Fruit fly (Drosophila melanogaster) whole organism, embryonic: ENCODE results near the gene Ppcs.

Experiments
- Atf6 ChIP-seq: fragments of 200-800 bp; sonication (Bioruptor generic); IDR thresholded peaks from 2 replicates; pipeline ENCODE4 v1.3.6; 2022; ENCODE audit warnings: missing biosample characterization, missing genetic modification characterization
- Blimp-1 ChIP-seq: fragments of 200-800 bp; sonication (Bioruptor generic); optimal IDR thresholded peaks from 3 replicates; lab custom pipeline; 2018; ENCODE audit warnings: missing biosample characterization, missing genetic modification characterization, mild to moderate bottlenecking, moderate library complexity, missing genetic modification reagents
- CG10321 ChIP-seq: fragments of 200-800 bp; sonication (Bioruptor generic); IDR thresholded peaks from 2 replicates; pipeline ENCODE4 v1.3.6; 2022; ENCODE audit warnings: missing biosample characterization, missing genetic modification characterization
- CG10431 ChIP-seq: fragments of 200-800 bp; sonication (Bioruptor generic); optimal IDR thresholded peaks from 3 replicates; lab custom pipeline; 2018; ENCODE audit warnings: missing biosample characterization, mild to moderate bottlenecking, missing genetic modification characterization
- CG10543 ChIP-seq: fragments of 200-800 bp; sonication (Bioruptor generic); optimal IDR thresholded peaks from 3 replicates; lab custom pipeline; 2017; ENCODE audit warnings: missing biosample characterization, mild to moderate bottlenecking, missing genetic modification characterization, moderate library complexity
- CG11093 ChIP-seq: fragments of 200-800 bp; sonication (Bioruptor generic); IDR thresholded peaks from 3 replicates; pipeline ENCODE4 v1.3.6; 2022; ENCODE audit warnings: missing biosample characterization, missing genetic modification characterization
- CG12769 ChIP-seq: fragments of 200-800 bp; sonication (Bioruptor generic); optimal IDR thresholded peaks from 2 replicates; lab custom pipeline; 2019; ENCODE audit warnings: missing biosample characterization, mild to moderate bottlenecking, missing genetic modification characterization, moderate library complexity
- CG12942 ChIP-seq: fragments of 200-800 bp; sonication (Bioruptor generic); optimal IDR thresholded peaks from 3 replicates; lab custom pipeline; 2016; ENCODE audit warnings: missing biosample characterization, missing genetic modification characterization
- CG1603 ChIP-seq: fragments of 200-800 bp; sonication (Bioruptor generic); optimal IDR thresholded peaks from 2 replicates; lab custom pipeline; 2019; ENCODE audit warnings: missing biosample characterization, mild to moderate bottlenecking, missing genetic modification characterization, moderate library complexity
- CG16815 ChIP-seq: fragments of 200-800 bp; sonication (Bioruptor generic); optimal IDR thresholded peaks from 3 replicates; lab custom pipeline; 2017; ENCODE audit warnings: missing biosample characterization, mild to moderate bottlenecking, missing genetic modification characterization
- CG18011 ChIP-seq: fragments of 200-800 bp; sonication (Bioruptor generic); optimal IDR thresholded peaks from 2 replicates; lab custom pipeline; 2017; ENCODE audit warnings: missing biosample characterization, missing genetic modification characterization, mild to moderate bottlenecking, moderate library complexity, missing genotype
- CG2202 ChIP-seq: fragments of 200-800 bp; sonication (Bioruptor generic); optimal IDR thresholded peaks from 2 replicates; lab custom pipeline; 2018; ENCODE audit warnings: missing biosample characterization, mild to moderate bottlenecking, missing genetic modification characterization
- CG2712 ChIP-seq: fragments of 200-800 bp; optimal IDR thresholded peaks from 3 replicates; lab custom pipeline; 2019; ENCODE audit warnings: missing biosample characterization, mild to moderate bottlenecking, missing genetic modification characterization, moderate library complexity
- CG3065 ChIP-seq: fragments of 200-800 bp; sonication (Bioruptor generic); optimal IDR thresholded peaks from 2 replicates; lab custom pipeline; 2016; ENCODE audit warnings: missing biosample characterization, missing genetic modification characterization
- CG31388 ChIP-seq: fragments of 200-800 bp; sonication (Bioruptor generic); optimal IDR thresholded peaks from 2 replicates; lab custom pipeline; 2016; ENCODE audit warnings: missing biosample characterization, missing genetic modification characterization
- CG3163 ChIP-seq: fragments of 200-800 bp; sonication (Bioruptor generic); optimal IDR thresholded peaks from 3 replicates; lab custom pipeline; 2016; ENCODE audit warnings: missing biosample characterization, missing genetic modification characterization
- CG6813 ChIP-seq: fragments of 200-800 bp; sonication (Bioruptor generic); optimal IDR thresholded peaks from 2 replicates; lab custom pipeline; 2017; ENCODE audit warnings: missing biosample characterization, missing genetic modification characterization, mild to moderate bottlenecking, moderate library complexity, missing genetic modification reagents
- CG9797 ChIP-seq: fragments of 200-800 bp; sonication (Bioruptor generic); optimal IDR thresholded peaks from 3 replicates; lab custom pipeline; 2018; ENCODE audit warnings: missing biosample characterization, mild to moderate bottlenecking, missing genetic modification characterization
- Camta ChIP-seq: fragments of 200-800 bp; sonication (Bioruptor generic); optimal IDR thresholded peaks from 2 replicates; lab custom pipeline; 2016; ENCODE audit warnings: missing biosample characterization, missing genetic modification characterization
- CkIIα-i1 ChIP-seq: fragments of 200-800 bp; sonication (Bioruptor generic); IDR thresholded peaks from 2 replicates; pipeline ENCODE4 v1.3.6; 2022; ENCODE audit warnings: missing biosample characterization, missing genetic modification characterization
- Eip74EF ChIP-seq, 2 experiments: fragments of 200-800 bp in 1 of 2; fragments of >200 bp in 1 of 2; sonication (Bioruptor generic) in 1 of 2; optimal IDR thresholded peaks; 2 replicates each; lab custom pipeline; 2017 to 2019; ENCODE audit warnings: missing biosample characterization in 2 of 2, missing genetic modification characterization in 2 of 2, mild to moderate bottlenecking in 1 of 2, moderate library complexity in 1 of 2
- GATAe ChIP-seq: fragments of 200-800 bp; sonication (Bioruptor generic); conservative IDR thresholded peaks from 2 replicates; pipeline ENCODE4 v1.3.6; 2022; ENCODE audit warnings: missing biosample characterization, missing genetic modification characterization
- HLH4C ChIP-seq: fragments of 200-800 bp; sonication (Bioruptor generic); IDR thresholded peaks from 3 replicates; pipeline ENCODE4 v1.3.6; 2022; ENCODE audit warnings: missing biosample characterization, missing genetic modification characterization; ENCODE audit not compliant: partially characterized antibody
- Hmr ChIP-seq: fragments of 200-800 bp; sonication (Bioruptor generic); optimal IDR thresholded peaks from 3 replicates; lab custom pipeline; 2017; ENCODE audit warnings: mild to moderate bottlenecking, missing biosample characterization, missing genetic modification reagents, missing genetic modification characterization
- Lhr ChIP-seq: fragments of 200-800 bp; sonication (Bioruptor generic); optimal IDR thresholded peaks from 3 replicates; lab custom pipeline; 2017; ENCODE audit warnings: mild to moderate bottlenecking, missing biosample characterization, missing genetic modification reagents, missing genetic modification characterization
- Lpt ChIP-seq: fragments of >200 bp; optimal IDR thresholded peaks from 2 replicates; lab custom pipeline; 2018; ENCODE audit warnings: missing biosample characterization, missing genetic modification characterization
- NC2α ChIP-seq: fragments of 200-800 bp; sonication (Bioruptor generic); optimal IDR thresholded peaks from 2 replicates; lab custom pipeline; 2016; ENCODE audit warnings: missing biosample characterization, missing genetic modification characterization
- Usf ChIP-seq: fragments of 200-800 bp; sonication (Bioruptor generic); optimal IDR thresholded peaks from 2 replicates; lab custom pipeline; 2017; ENCODE audit warnings: missing genotype, missing biosample characterization, missing genetic modification characterization
- bcd ChIP-seq: fragments of 200-800 bp; sonication (Bioruptor generic); optimal IDR thresholded peaks from 2 replicates; lab custom pipeline; 2017; ENCODE audit warnings: missing biosample characterization, mild to moderate bottlenecking, missing genetic modification characterization
- bigmax ChIP-seq: fragments of 200-800 bp; sonication (Bioruptor generic); optimal IDR thresholded peaks from 2 replicates; lab custom pipeline; 2018; ENCODE audit warnings: missing biosample characterization, mild to moderate bottlenecking, missing genetic modification characterization
- bsh ChIP-seq, 2 experiments: fragments of 200-800 bp; sonication (Bioruptor generic); optimal IDR thresholded peaks; 2 replicates each; lab custom pipeline; 2017 to 2018; ENCODE audit warnings: mild to moderate bottlenecking in 2 of 2, missing biosample characterization in 2 of 2, missing genetic modification characterization in 2 of 2, moderate library complexity in 1 of 2
- cad ChIP-seq: fragments of >200 bp; optimal IDR thresholded peaks from 2 replicates; lab custom pipeline; 2017; ENCODE audit warnings: missing biosample characterization, missing genetic modification characterization
- gcm2 ChIP-seq: fragments of 200-800 bp; sonication (Bioruptor generic); optimal IDR thresholded peaks from 2 replicates; lab custom pipeline; 2016; ENCODE audit warnings: missing biosample characterization, missing genetic modification characterization
- gt ChIP-seq: fragments of 200-800 bp; sonication (Bioruptor generic); IDR thresholded peaks from 2 replicates; pipeline ENCODE4 v1.3.6; 2022; ENCODE audit warnings: missing biosample characterization, missing genetic modification characterization
- jigr1 ChIP-seq: fragments of 200-800 bp; sonication (Bioruptor generic); IDR thresholded peaks from 3 replicates; pipeline ENCODE4 v1.3.6; 2022; ENCODE audit warnings: missing biosample characterization, missing genetic modification characterization
- lmd ChIP-seq: fragments of 200-800 bp; sonication (Bioruptor generic); IDR thresholded peaks from 2 replicates; pipeline ENCODE4 v1.3.6; 2022; ENCODE audit warnings: missing biosample characterization, missing genetic modification characterization
- luna ChIP-seq: fragments of 200-800 bp; sonication (Bioruptor generic); optimal IDR thresholded peaks from 2 replicates; lab custom pipeline; 2016; ENCODE audit warnings: missing biosample characterization, missing genetic modification characterization
- onecut ChIP-seq: fragments of 200-800 bp; sonication (Bioruptor generic); IDR thresholded peaks from 2 replicates; pipeline ENCODE4 v1.3.6; 2022; ENCODE audit warnings: missing biosample characterization, missing genetic modification characterization
- pfk ChIP-seq: fragments of 200-800 bp; sonication (Bioruptor generic); optimal IDR thresholded peaks from 2 replicates; lab custom pipeline; 2018; ENCODE audit warnings: missing biosample characterization, mild to moderate bottlenecking, missing genetic modification characterization, moderate library complexity
- pho ChIP-seq: fragments of 200-800 bp; sonication (Bioruptor generic); optimal IDR thresholded peaks from 2 replicates; lab custom pipeline; 2016; ENCODE audit warnings: missing biosample characterization, missing genetic modification characterization
- ro ChIP-seq: fragments of 200-800 bp; sonication (Bioruptor generic); IDR thresholded peaks from 2 replicates; pipeline ENCODE4 v1.3.6; 2022; ENCODE audit warnings: missing biosample characterization, missing genetic modification characterization
- salm ChIP-seq: fragments of 200-800 bp; sonication (Bioruptor generic); optimal IDR thresholded peaks from 2 replicates; lab custom pipeline; 2018; ENCODE audit warnings: missing biosample characterization, mild to moderate bottlenecking, missing genetic modification characterization
- sens-2 ChIP-seq: fragments of 200-800 bp; sonication (Bioruptor generic); IDR thresholded peaks from 2 replicates; pipeline ENCODE4 v1.3.6; 2022; ENCODE audit warnings: missing biosample characterization, missing genetic modification characterization
- sim ChIP-seq: fragments of 200-800 bp; sonication (Bioruptor generic); IDR thresholded peaks from 2 replicates; pipeline ENCODE4 v1.3.6; 2022; ENCODE audit warnings: missing biosample characterization, missing genetic modification characterization
- so ChIP-seq: fragments of 200-800 bp; sonication (Bioruptor generic); IDR thresholded peaks from 3 replicates; pipeline ENCODE4 v1.3.6; 2022; ENCODE audit warnings: missing biosample characterization, missing genetic modification characterization
- stwl ChIP-seq: fragments of 200-800 bp; sonication (Bioruptor generic); optimal IDR thresholded peaks from 3 replicates; lab custom pipeline; 2018; ENCODE audit warnings: missing biosample characterization, mild to moderate bottlenecking, missing genetic modification characterization, moderate library complexity
- tin ChIP-seq: fragments of 200-800 bp; sonication (Bioruptor generic); optimal IDR thresholded peaks from 3 replicates; lab custom pipeline; 2016; ENCODE audit warnings: missing biosample characterization, missing genetic modification characterization
- tup ChIP-seq: fragments of 200-800 bp; sonication (Bioruptor generic); optimal IDR thresholded peaks from 2 replicates; lab custom pipeline; 2016; ENCODE audit warnings: missing biosample characterization, mild to moderate bottlenecking, missing genetic modification characterization, moderate library complexity
- z ChIP-seq: fragments of 200-800 bp; sonication (Bioruptor generic); IDR thresholded peaks from 3 replicates; pipeline ENCODE4 v1.3.6; 2022; ENCODE audit warnings: missing biosample characterization, missing genetic modification characterization
- zfh1 ChIP-seq: fragments of 200-800 bp; sonication (Bioruptor generic); IDR thresholded peaks from 3 replicates; pipeline ENCODE4 v1.3.6; 2022; ENCODE audit warnings: missing biosample characterization, missing genetic modification characterization

The Ppcs gene

dm6 chr3R:19162135-19162616 lies 14.5 kb upstream of the Ppcs start, which contains the start of the genes CG42359 and Nsun5 (continued):
- TF ChIP-seq Eip74EF (GFP tag; optimal IDR thresholded peaks at IDR 0.05; lab: Kevin White, UChicago) (peak in 1 of 2 experiments; percentile 63), ro (GFP tag; lab: Robert Waterston, UW) (peak; percentile 54; the same call in 1 of the 2 replicates), bsh (GFP tag; optimal IDR thresholded peaks at IDR 0.05; lab: Kevin White, UChicago) (peak in 1 of 2 experiments; percentile 90), gcm2 (GFP tag; lab: Kevin White, UChicago) (peak; percentile 28), sens-2 (GFP tag; lab: Robert Waterston, UW) (peak; percentile 80), Atf6 (peak; percentile 85), CkIIα-i1 (GFP tag; lab: Robert Waterston, UW) (no peak), jigr1 (peak; percentile 51; the same call in 2 of the 3 replicates), CG31388 (peak; percentile 63), CG12942 (GFP tag; lab: Kevin White, UChicago) (peak; percentile 92), zfh1 (GFP tag; lab: Robert Waterston, UW) (peak; percentile 92), CG10431 (GFP tag; lab: Kevin White, UChicago) (peak; percentile 30), CG10321 (GFP tag; lab: Robert Waterston, UW) (peak; percentile 56; the same call in 1 of the 2 replicates), pfk (GFP tag; lab: Kevin White, UChicago) (peak; percentile 26), cad (GFP tag; lab: Kevin White, UChicago) (no peak), salm (peak; percentile 75), luna (GFP tag; lab: Kevin White, UChicago) (peak; percentile 70), lmd (peak; percentile 84), CG6813 (GFP tag; lab: Kevin White, UChicago) (peak; percentile 56), so (GFP tag; lab: Robert Waterston, UW) (peak; percentile 80), CG10543 (GFP tag; lab: Kevin White, UChicago) (peak; percentile 92), CG2202 (tag; lab: Kevin White, UChicago) (peak; percentile 77), tup (GFP tag; lab: Kevin White, UChicago) (peak; percentile 67), HLH4C (peak; percentile 86), CG16815 (GFP tag; lab: Kevin White, UChicago) (peak; percentile 73), CG9797 (peak; percentile 88), Usf (GFP tag; lab: Kevin White, UChicago) (peak; percentile 84), onecut (GFP tag; lab: Robert Waterston, UW) (peak; percentile 58), CG12769 (tag; lab: Kevin White, UChicago) (peak; percentile 95), CG18011 (GFP tag; lab: Kevin White, UChicago) (peak; percentile 81), CG1603 (tag; lab: Kevin White, UChicago) (peak; percentile 96), CG3163 (GFP tag; lab: Kevin White, UChicago) (peak; percentile 77), stwl (peak; percentile 92), pho (GFP tag; lab: Kevin White, UChicago) (peak; percentile 92), gt (GFP tag; lab: Robert Waterston, UW) (peak; percentile 88), Camta (GFP tag; lab: Kevin White, UChicago) (peak; percentile 88), Blimp-1 (GFP tag; lab: Kevin White, UChicago) (peak; percentile 89), Lhr (GFP tag; lab: Kevin White, UChicago) (peak; percentile 88), Lpt (GFP tag; lab: Kevin White, UChicago) (no peak), bcd (GFP tag; lab: Kevin White, UChicago) (peak; percentile 87), z (GFP tag; lab: Robert Waterston, UW) (no peak), CG3065 (GFP tag; lab: Kevin White, UChicago) (peak; percentile 79), CG2712 (peak; percentile 94), sim (peak; percentile 52; the same call in 1 of the 2 replicates), bigmax (GFP tag; lab: Kevin White, UChicago) (peak; percentile 59), NC2α (GFP tag; lab: Kevin White, UChicago) (peak; percentile 76), Hmr (GFP tag; lab: Kevin White, UChicago) (peak; percentile 89), CG11093 (GFP tag; lab: Robert Waterston, UW) (peak; percentile 88), GATAe (GFP tag; lab: Robert Waterston, UW) (peak; percentile 35; the same call in 1 of the 2 replicates), tin (GFP tag; lab: Kevin White, UChicago) (peak; percentile 94)
